Worm (Caenorhabditis elegans) whole organism, early embryonic: Measurements from ENCODE around the gene F08D12.15.

ENCODE experiments used
- B0310.2 ChIP-seq: sonication (generic microtip); optimal IDR thresholded peaks from 2 replicates; lab custom pipeline; 2016; ENCODE audit warnings: mild to moderate bottlenecking, missing genetic modification characterization, missing compliant biosample characterization
- ama-1 ChIP-seq: fragments of 150-350 bp; optimal IDR thresholded peaks from 2 replicates; lab custom pipeline; 2014
- ceh-13 ChIP-seq: fragments of 200-800 bp; sonication (Bioruptor generic); optimal IDR thresholded peaks from 2 replicates; lab custom pipeline; 2018; ENCODE audit warnings: mild to moderate bottlenecking, missing genetic modification characterization, missing compliant biosample characterization
- ets-7 ChIP-seq: sonication (generic microtip); optimal IDR thresholded peaks from 2 replicates; lab custom pipeline; 2016; ENCODE audit warnings: missing genotype, missing genetic modification characterization, missing compliant biosample characterization
- tbx-11 ChIP-seq: fragments of 200-800 bp; sonication (Bioruptor generic); IDR thresholded peaks from 2 replicates; pipeline ENCODE4 v1.3.6; 2022; ENCODE audit warnings: missing genetic modification characterization, missing compliant biosample characterization

DNA sequence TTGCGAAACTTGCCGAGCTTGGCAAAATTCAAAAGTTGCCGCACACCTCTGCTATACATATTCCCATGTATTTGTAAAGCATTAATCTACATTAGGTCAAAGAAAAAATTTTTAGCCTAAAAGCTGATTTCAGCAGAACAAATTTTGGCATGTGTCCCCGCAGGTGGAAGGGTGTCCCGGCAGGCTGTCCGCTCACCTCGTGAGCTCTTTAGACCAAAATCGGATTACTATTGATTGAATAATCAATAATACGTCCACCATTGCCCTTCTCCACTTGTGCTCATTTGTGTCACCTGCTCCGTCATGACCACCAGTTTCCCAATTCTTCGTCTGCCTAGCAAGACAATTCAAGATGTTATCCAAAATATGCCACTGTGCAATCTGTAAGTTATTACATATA, 8.0 kb upstream of the F08D12.15 start, which contains the start of gene fbxb-107:
- TF ChIP-seq ceh-13 (GFP tag; lab: Kevin White, UChicago) (no peak), ets-7 (tag; lab: Kevin White, UChicago) (no peak), tbx-11 (GFP tag; lab: Robert Waterston, UW) (no peak), B0310.2 (tag; lab: Kevin White, UChicago) (no peak), ama-1 (no peak)
